Fruit fly (Drosophila melanogaster) whole organism, prepupa: Measurements from ENCODE around the gene ft.

Experiments used
- CG10631 ChIP-seq: fragments of 200-800 bp; sonication (Bioruptor generic); optimal IDR thresholded peaks from 2 replicates; lab custom pipeline; 2016; ENCODE audit warnings: missing biosample characterization, missing genetic modification characterization
- CG11762 ChIP-seq: fragments of 200-800 bp; sonication (Bioruptor generic); optimal IDR thresholded peaks from 3 replicates; lab custom pipeline; 2016; ENCODE audit warnings: missing biosample characterization, missing genetic modification characterization; ENCODE audit not compliant: insufficient read depth
- CG11902 ChIP-seq: fragments of 200-800 bp; sonication (Bioruptor generic); optimal IDR thresholded peaks from 3 replicates; lab custom pipeline; 2016; ENCODE audit warnings: missing biosample characterization, missing genetic modification characterization
- CG1621 ChIP-seq: fragments of 200-800 bp; sonication (Bioruptor generic); optimal IDR thresholded peaks from 3 replicates; lab custom pipeline; 2018; ENCODE audit warnings: missing biosample characterization, mild to moderate bottlenecking, missing genetic modification characterization
- CG16779 ChIP-seq: fragments of 200-800 bp; sonication (Bioruptor generic); optimal IDR thresholded peaks from 3 replicates; lab custom pipeline; 2017; ENCODE audit warnings: missing biosample characterization, mild to moderate bottlenecking, missing genetic modification characterization
- CG3032 ChIP-seq: fragments of 200-800 bp; optimal IDR thresholded peaks from 2 replicates; lab custom pipeline; 2019; ENCODE audit warnings: missing biosample characterization, mild to moderate bottlenecking, missing genetic modification characterization, moderate library complexity
- CG31627 ChIP-seq: fragments of 200-800 bp; sonication (Bioruptor generic); optimal IDR thresholded peaks from 3 replicates; lab custom pipeline; 2016; ENCODE audit warnings: missing biosample characterization, missing genetic modification characterization
- CG32006 ChIP-seq: fragments of 200-800 bp; sonication (Bioruptor generic); optimal IDR thresholded peaks from 3 replicates; lab custom pipeline; 2017; ENCODE audit warnings: missing biosample characterization, mild to moderate bottlenecking, missing genetic modification characterization
- CG6163 ChIP-seq: fragments of 200-800 bp; sonication (Bioruptor generic); IDR thresholded peaks from 3 replicates; pipeline ENCODE4 v1.3.6; 2022; ENCODE audit warnings: missing biosample characterization, missing genetic modification characterization
- CG6276 ChIP-seq: fragments of 200-800 bp; sonication (Bioruptor generic); optimal IDR thresholded peaks from 2 replicates; lab custom pipeline; 2017; ENCODE audit warnings: missing biosample characterization, mild to moderate bottlenecking, missing genetic modification characterization
- CG6792 ChIP-seq: fragments of 200-800 bp; sonication (Bioruptor generic); optimal IDR thresholded peaks from 3 replicates; lab custom pipeline; 2016; ENCODE audit warnings: missing biosample characterization, missing genetic modification characterization
- CG6808 ChIP-seq: fragments of 200-800 bp; sonication (Bioruptor generic); optimal IDR thresholded peaks from 3 replicates; lab custom pipeline; 2017; ENCODE audit warnings: missing biosample characterization, missing genetic modification characterization, mild to moderate bottlenecking, moderate library complexity, missing genetic modification reagents
- CG6854 ChIP-seq: fragments of 200-800 bp; sonication (Bioruptor generic); optimal IDR thresholded peaks from 2 replicates; lab custom pipeline; 2017; ENCODE audit warnings: missing biosample characterization, mild to moderate bottlenecking, missing genetic modification characterization
- CG7368 ChIP-seq: fragments of 200-800 bp; sonication (Bioruptor generic); optimal IDR thresholded peaks from 3 replicates; lab custom pipeline; 2016; ENCODE audit warnings: missing biosample characterization, missing genetic modification characterization
- CG8632 ChIP-seq: fragments of 200-800 bp; sonication (Bioruptor generic); optimal IDR thresholded peaks from 3 replicates; lab custom pipeline; 2016; ENCODE audit warnings: missing biosample characterization, missing genetic modification characterization
- CG9139 ChIP-seq: fragments of 200-800 bp; sonication (Bioruptor generic); optimal IDR thresholded peaks from 3 replicates; lab custom pipeline; 2017; ENCODE audit warnings: missing biosample characterization, mild to moderate bottlenecking, missing genetic modification characterization
- Eip75B ChIP-seq: fragments of 200-800 bp; sonication (Bioruptor generic); optimal IDR thresholded peaks from 3 replicates; lab custom pipeline; 2016; ENCODE audit warnings: missing biosample characterization, missing genetic modification characterization
- Eip78C ChIP-seq: fragments of 200-800 bp; sonication (Bioruptor generic); peaks from one replicate; lab custom pipeline; 2016; ENCODE audit warnings: missing biosample characterization, missing genetic modification characterization
- Eip93F ChIP-seq: fragments of 200-800 bp; sonication (Bioruptor generic); optimal IDR thresholded peaks from 2 replicates; lab custom pipeline; 2016; ENCODE audit warnings: missing biosample characterization, mild to moderate bottlenecking, missing genetic modification characterization
- Ets21C ChIP-seq: fragments of 200-800 bp; sonication (Bioruptor generic); optimal IDR thresholded peaks from 3 replicates; lab custom pipeline; 2016; ENCODE audit warnings: missing biosample characterization, missing genetic modification characterization
- Hr39 ChIP-seq: fragments of 200-800 bp; sonication (Bioruptor generic); optimal IDR thresholded peaks from 2 replicates; lab custom pipeline; 2016; ENCODE audit warnings: missing biosample characterization, missing genetic modification characterization
- Hr4 ChIP-seq: fragments of 200-800 bp; sonication (Bioruptor generic); optimal IDR thresholded peaks from 3 replicates; lab custom pipeline; 2016; ENCODE audit warnings: missing biosample characterization, missing genetic modification characterization
- Lpt ChIP-seq: fragments of 200-800 bp; sonication (Bioruptor generic); optimal IDR thresholded peaks from 3 replicates; lab custom pipeline; 2016; ENCODE audit warnings: missing biosample characterization, missing genetic modification characterization
- Met ChIP-seq: fragments of 200-800 bp; sonication (Bioruptor generic); optimal IDR thresholded peaks from 3 replicates; lab custom pipeline; 2016; ENCODE audit warnings: missing biosample characterization, missing genetic modification characterization
- OdsH ChIP-seq: fragments of 200-800 bp; sonication (Bioruptor generic); optimal IDR thresholded peaks from 3 replicates; lab custom pipeline; 2016; ENCODE audit warnings: missing biosample characterization, missing genetic modification characterization
- Sox102F ChIP-seq: fragments of 200-800 bp; sonication (Bioruptor generic); optimal IDR thresholded peaks from 2 replicates; lab custom pipeline; 2016; ENCODE audit warnings: missing biosample characterization, mild to moderate bottlenecking, missing genetic modification characterization
- Sox15 ChIP-seq: fragments of 200-800 bp; sonication (Bioruptor generic); optimal IDR thresholded peaks from 3 replicates; lab custom pipeline; 2016; ENCODE audit warnings: missing biosample characterization, missing genetic modification characterization
- achi ChIP-seq: fragments of 200-800 bp; sonication (Bioruptor generic); optimal IDR thresholded peaks from 3 replicates; lab custom pipeline; 2016; ENCODE audit warnings: missing biosample characterization, missing genetic modification characterization
- acj6 ChIP-seq: fragments of 200-800 bp; sonication (Bioruptor generic); optimal IDR thresholded peaks from 3 replicates; lab custom pipeline; 2016; ENCODE audit warnings: missing biosample characterization, missing genetic modification characterization
- eg ChIP-seq: fragments of 200-800 bp; sonication (Bioruptor generic); IDR thresholded peaks from 3 replicates; pipeline ENCODE4 v1.3.6; 2022; ENCODE audit warnings: missing biosample characterization, missing genetic modification characterization
- esn ChIP-seq: fragments of 200-800 bp; sonication (Bioruptor generic); optimal IDR thresholded peaks from 2 replicates; lab custom pipeline; 2016; ENCODE audit warnings: missing biosample characterization, mild to moderate bottlenecking, missing genetic modification characterization, moderate library complexity
- fd59A ChIP-seq: fragments of 200-800 bp; sonication (Bioruptor generic); optimal IDR thresholded peaks from 2 replicates; lab custom pipeline; 2017; ENCODE audit warnings: missing biosample characterization, mild to moderate bottlenecking, missing genetic modification characterization, missing genetic modification reagents
- net ChIP-seq: fragments of 200-800 bp; sonication (Bioruptor generic); optimal IDR thresholded peaks from 3 replicates; lab custom pipeline; 2016; ENCODE audit warnings: missing biosample characterization, missing genetic modification characterization
- pdm3 ChIP-seq: fragments of 200-800 bp; sonication (Bioruptor generic); optimal IDR thresholded peaks from 3 replicates; lab custom pipeline; 2016; ENCODE audit warnings: missing biosample characterization, missing genetic modification characterization
- ss ChIP-seq, 2 experiments: fragments of 200-800 bp; sonication (Bioruptor generic); optimal IDR thresholded peaks; 2 replicates in 1 of 2; 3 replicates in 1 of 2; lab custom pipeline; 2017 to 2018; ENCODE audit warnings: mild to moderate bottlenecking in 2 of 2, missing biosample characterization in 2 of 2, missing genetic modification characterization in 2 of 2, moderate library complexity in 1 of 2
- svp ChIP-seq: fragments of 200-800 bp; sonication (Bioruptor generic); peaks from one replicate; lab custom pipeline; 2016; ENCODE audit warnings: missing biosample characterization, missing genetic modification characterization
- topi ChIP-seq: fragments of 200-800 bp; sonication (Bioruptor generic); optimal IDR thresholded peaks from 3 replicates; lab custom pipeline; 2016; ENCODE audit warnings: missing biosample characterization, missing genetic modification characterization
- vri ChIP-seq: fragments of 200-800 bp; sonication (Bioruptor generic); optimal IDR thresholded peaks from 3 replicates; lab custom pipeline; 2016; ENCODE audit warnings: missing biosample characterization, mild to moderate bottlenecking, missing genetic modification characterization

Gene ft

dm6 chr2L:4246376-4246775 lies 24.8 kb upstream of the ft start (continued):
- TF ChIP-seq Eip75B (GFP tag; lab: Kevin White, UChicago) (no peak), vri (GFP tag; lab: Kevin White, UChicago) (no peak), Eip78C (GFP tag; lab: Kevin White, UChicago) (peak; percentile 68), net (no peak), Eip93F (no peak), topi (GFP tag; lab: Kevin White, UChicago) (no peak)

dm6 chr2L:4241513-4241912 lies 19.9 kb upstream of the ft start:
- no peak for TF ChIP-seq CG7368 (GFP tag; lab: Kevin White, UChicago)
- no peak for TF ChIP-seq CG16779
- no peak for TF ChIP-seq vri (GFP tag; lab: Kevin White, UChicago)
- peak; percentile 62 for TF ChIP-seq svp
- no peak for TF ChIP-seq acj6
- no peak for TF ChIP-seq CG6276 (GFP tag; lab: Kevin White, UChicago)
- TF ChIP-seq CG10631 (GFP tag; lab: Kevin White, UChicago), result no peak
- TF ChIP-seq Sox15 (GFP tag; lab: Kevin White, UChicago), result no peak
- no peak for TF ChIP-seq Hr39 (GFP tag; lab: Kevin White, UChicago)

- TF ChIP-seq pdm3 (GFP tag; lab: Kevin White, UChicago) (no peak), Eip78C (GFP tag; lab: Kevin White, UChicago) (peak; percentile 40), CG32006 (no peak), Sox15 (GFP tag; lab: Kevin White, UChicago) (no peak), CG8632 (no peak)
Measured at dm6 chr2L:4230562-4230961, 9.0 kb upstream of the ft start.

dm6 chr2L:4227546-4227945 lies 6.0 kb upstream of the ft start, which contains the start of gene RpL40:
RpL40 (plus strand) TSS chr2L:4227699.
- TF ChIP-seq CG6792 (GFP tag; lab: Kevin White, UChicago) (no peak), Hr39 (GFP tag; lab: Kevin White, UChicago) (peak; percentile 0), CG9139 (peak; percentile 8), svp (peak; percentile 20), CG6808 (GFP tag; lab: Kevin White, UChicago) (no peak), OdsH (no peak), CG6854 (peak; percentile 44), CG11902 (no peak), Sox102F (no peak), ss (GFP tag; optimal IDR thresholded peaks at IDR 0.05; lab: Kevin White, UChicago) (peak; percentile 10 to 23), Eip78C (GFP tag; lab: Kevin White, UChicago) (peak; percentile 80)

- TF ChIP-seq CG3032 (tag; lab: Kevin White, UChicago), result no peak
- TF ChIP-seq achi, result no peak
- no peak for TF ChIP-seq svp
- TF ChIP-seq Ets21C (GFP tag; lab: Kevin White, UChicago), result no peak
- TF ChIP-seq CG11762, result no peak
- TF ChIP-seq CG31627 (GFP tag; lab: Kevin White, UChicago), result peak; percentile 17
- no peak for TF ChIP-seq CG6163 (GFP tag; lab: Robert Waterston, UW)
- TF ChIP-seq fd59A (GFP tag; lab: Kevin White, UChicago), result no peak
- no peak for TF ChIP-seq CG10631 (GFP tag; lab: Kevin White, UChicago)
- TF ChIP-seq Hr4 (GFP tag; lab: Kevin White, UChicago), result no peak
- peak; percentile 3 for TF ChIP-seq esn (GFP tag; lab: Kevin White, UChicago)
- no peak for TF ChIP-seq Lpt (GFP tag; lab: Kevin White, UChicago)
- peak; percentile 24; the same call in 1 of the 3 replicates for TF ChIP-seq eg (GFP tag; lab: Robert Waterston, UW)
- no peak for TF ChIP-seq Met
- TF ChIP-seq CG1621 (tag; lab: Kevin White, UChicago), result no peak
- TF ChIP-seq CG11902, result no peak
Measured at dm6 chr2L:4226792-4227191, 5.2 kb upstream of the ft start, which contains the start of gene CG3702. CG3702 (minus strand) TSS chr2L:4227097.
